Worm (Caenorhabditis elegans): Measurements from ENCODE around the gene lgc-58.

- TF ChIP-seq nhr-11 (tag; optimal IDR thresholded peaks at IDR 0.05) (no peak), snpc-4 (tag; optimal IDR thresholded peaks at IDR 0.05) (no peak), ctbp-1 (GFP tag; IDR thresholded peaks at IDR 0.05) (no peak), lin-39 (tag; optimal IDR thresholded peaks at IDR 0.05) (no peak), ceh-82 (tag; optimal IDR thresholded peaks at IDR 0.05) (no peak), pha-4 (GFP tag; IDR thresholded peaks at IDR 0.05) (no peak), pha-4 (tag; optimal IDR thresholded peaks at IDR 0.05) (no peak), dve-1 (tag; optimal IDR thresholded peaks at IDR 0.05; ENCODE audit: insufficient read depth) (no peak), nhr-77 (tag; optimal IDR thresholded peaks at IDR 0.05) (no peak), Y105C5A.15 (GFP tag; IDR thresholded peaks at IDR 0.05) (no peak), unc-62 (GFP tag; optimal IDR thresholded peaks at IDR 0.05 in 1 of 2) (no peak), unc-62 (tag; optimal IDR thresholded peaks at IDR 0.05) (no peak), aly-2 (tag; optimal IDR thresholded peaks at IDR 0.05) (no peak), lin-15B (tag; optimal IDR thresholded peaks at IDR 0.05) (no peak)
Measured at ce11 chrX:6122026-6122425, 46.7 kb downstream of the lgc-58 start, which contains the start of gene nnt-1.

All from whole organism, L4 larva.